Fruit fly (Drosophila melanogaster) Kc167 (cell line): ENCODE measurements around the gene Fum2.

ENCODE experiments used
- Myc ChIP-seq: fragments of >200 bp; optimal IDR thresholded peaks from 2 replicates; lab custom pipeline; 2017; ENCODE audit warnings: missing external identifiers
- Sin3A ChIP-seq: fragments of >200 bp; optimal IDR thresholded peaks from 2 replicates; lab custom pipeline; 2018; ENCODE audit warnings: missing external identifiers
- h ChIP-seq: fragments of >200 bp; optimal IDR thresholded peaks from 3 replicates; lab custom pipeline; 2018; ENCODE audit warnings: missing external identifiers
- insv ChIP-seq: fragments of >200 bp; optimal IDR thresholded peaks from 3 replicates; lab custom pipeline; 2018; ENCODE audit warnings: missing external identifiers
- psq ChIP-seq: fragments of >200 bp; optimal IDR thresholded peaks from 2 replicates; lab custom pipeline; 2017; ENCODE audit warnings: missing external identifiers
- ttk ChIP-seq: sonication (Bioruptor generic); optimal IDR thresholded peaks from 2 replicates; lab custom pipeline; 2017; ENCODE audit warnings: missing external identifiers

The Fum2 gene

DNA sequence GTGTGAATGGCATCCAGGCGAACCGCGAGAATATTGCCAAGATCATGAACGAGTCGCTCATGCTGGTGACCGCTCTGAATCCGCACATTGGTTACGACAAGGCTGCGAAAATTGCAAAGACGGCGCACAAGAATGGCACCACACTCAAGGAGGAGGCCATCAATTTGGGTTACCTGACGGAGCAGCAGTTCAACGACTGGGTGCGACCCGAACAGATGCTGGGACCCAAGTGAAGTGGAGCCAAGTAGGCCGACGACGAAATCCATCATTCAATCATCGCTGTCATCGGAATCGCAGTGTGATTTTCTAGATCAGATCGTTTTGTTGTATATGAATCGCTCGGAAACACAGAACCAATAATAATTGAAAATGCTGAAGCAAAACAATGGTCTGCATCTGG lies at the start of gene Fum2:
Gene Fum2, plus strand, starts transcription at position 301 of the 400 bp plus-strand sequence.
- TF ChIP-seq Myc (lab: Kevin White, UChicago) (no peak), Sin3A (no peak), insv (no peak), psq (lab: Kevin White, UChicago) (no peak), h (no peak)

DNA sequence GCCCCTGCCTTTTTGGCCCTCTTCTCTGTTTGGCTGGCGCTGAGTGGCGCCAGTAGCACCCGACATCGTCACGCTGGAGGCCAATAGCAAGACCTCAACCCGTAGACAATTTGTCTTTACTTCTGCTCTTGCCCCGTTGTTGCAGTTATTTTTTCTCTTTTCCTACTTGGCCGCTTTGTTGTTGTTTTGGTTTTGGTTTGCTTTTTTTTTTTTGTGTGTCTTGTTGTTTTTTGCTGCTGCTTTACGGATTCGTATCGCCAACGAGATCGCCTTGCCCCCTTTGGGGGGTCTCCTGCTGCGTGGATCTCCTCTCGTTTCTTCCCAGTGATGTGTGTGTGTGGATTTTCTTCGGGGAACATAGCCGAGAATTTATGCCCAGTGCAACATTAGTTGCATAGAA lies 49.7 kb upstream of the Fum2 start:
- TF ChIP-seq psq (lab: Kevin White, UChicago) (no peak), h (no peak), ttk (no peak), Myc (lab: Kevin White, UChicago) (no peak), insv (no peak), Sin3A (no peak)

DNA sequence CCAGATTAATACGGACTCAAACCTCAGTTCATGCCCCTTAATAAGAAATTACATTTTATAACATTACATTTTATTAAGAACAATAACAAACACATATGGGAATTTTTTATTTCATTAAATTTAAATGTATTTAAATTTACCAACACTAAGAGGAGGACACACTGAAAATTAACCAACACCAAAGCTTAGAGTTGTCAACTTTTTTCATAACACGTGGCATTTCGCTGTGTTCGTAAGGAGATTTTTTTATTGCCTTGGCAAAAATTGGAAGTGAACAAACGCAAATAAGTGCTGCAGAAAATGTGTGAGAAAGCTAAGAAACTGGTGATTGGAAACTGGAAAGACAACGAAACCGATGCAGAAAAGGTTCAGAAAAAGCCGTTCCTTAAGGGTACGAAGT lies 47.9 kb upstream of the Fum2 start, which contains the start of gene CG14443:
Gene CG14443, plus strand, starts transcription at position 301 of the 400 bp plus-strand sequence.
- no peak for TF ChIP-seq ttk
- no peak for TF ChIP-seq Myc (lab: Kevin White, UChicago)
- TF ChIP-seq psq (lab: Kevin White, UChicago): no peak
- no peak for TF ChIP-seq insv
- TF ChIP-seq Sin3A: no peak
- TF ChIP-seq h: no peak

DNA sequence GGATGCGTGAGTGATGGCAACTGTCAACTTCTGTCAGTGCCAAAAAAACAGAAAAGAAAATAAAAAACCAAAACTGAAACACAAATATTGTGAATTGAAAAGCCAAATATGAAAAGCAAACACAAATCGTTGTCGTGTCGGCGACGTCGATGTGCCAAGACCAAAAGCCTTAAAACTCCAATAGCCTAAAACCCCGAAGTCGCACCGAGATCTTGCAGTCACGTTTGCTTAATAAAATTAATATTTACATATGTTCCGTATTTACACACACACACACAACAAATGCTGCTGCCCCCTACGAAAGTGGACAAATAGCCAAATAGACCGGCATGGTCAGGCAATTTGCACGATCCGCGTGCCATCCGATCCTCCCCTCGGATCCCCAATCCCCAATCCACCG lies 43.4 kb upstream of the Fum2 start:
- TF ChIP-seq Myc (lab: Kevin White, UChicago): no peak
- no peak for TF ChIP-seq ttk
- TF ChIP-seq h: no peak
- no peak for TF ChIP-seq psq (lab: Kevin White, UChicago)
- TF ChIP-seq Sin3A: no peak

DNA sequence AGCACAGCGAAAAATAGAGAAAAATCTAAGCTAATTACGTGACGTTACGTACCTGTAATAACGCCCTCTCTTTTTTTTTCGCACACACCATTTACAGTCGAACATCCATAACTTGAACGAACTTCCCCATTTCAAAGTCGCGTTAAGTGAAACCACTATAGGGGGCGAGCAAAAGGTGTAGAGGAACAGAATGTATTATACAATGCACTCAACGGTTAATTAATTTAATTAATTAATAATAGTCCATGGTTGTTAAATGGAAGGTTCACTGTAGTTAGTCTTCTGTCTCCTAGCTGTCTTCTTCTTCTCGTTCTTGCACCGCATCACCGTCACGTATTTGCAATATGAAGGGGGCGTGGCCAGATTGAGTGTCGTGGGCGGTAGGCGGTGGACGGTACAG lies 40.0 kb upstream of the Fum2 start:
- TF ChIP-seq psq (lab: Kevin White, UChicago): no peak
- no peak for TF ChIP-seq insv
- TF ChIP-seq h: no peak
- TF ChIP-seq Sin3A: no peak
- no peak for TF ChIP-seq ttk
- TF ChIP-seq Myc (lab: Kevin White, UChicago): no peak

DNA sequence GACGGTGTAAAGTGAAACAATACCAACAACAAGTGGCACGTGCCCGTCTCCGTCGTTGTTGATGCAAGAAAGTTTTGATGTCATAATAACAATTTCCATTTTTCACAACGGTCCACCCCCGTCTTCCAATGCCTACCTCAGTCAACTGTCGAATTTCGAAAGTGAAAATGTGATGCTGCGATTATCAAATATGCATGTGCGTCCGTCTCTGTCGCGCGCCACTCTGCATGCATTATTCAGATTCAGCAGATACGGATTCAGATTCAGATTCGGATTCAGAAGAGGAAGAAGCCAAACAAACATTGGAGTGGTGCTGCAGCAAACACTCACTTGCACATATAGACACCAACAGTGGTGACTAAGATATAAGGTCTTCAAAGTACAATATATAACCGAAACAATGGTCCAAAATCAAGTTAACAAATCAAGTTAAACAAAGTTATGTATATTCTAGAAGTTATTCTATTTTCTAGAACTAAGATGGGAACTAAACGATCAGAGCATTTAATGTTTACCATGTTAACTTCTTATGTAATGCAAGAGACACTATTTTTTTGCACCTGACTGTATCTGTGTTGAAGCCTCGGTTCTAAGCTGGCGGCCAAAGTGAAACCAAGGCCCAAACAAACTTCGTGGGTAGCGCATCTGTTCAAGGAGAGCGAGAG lies 38.8 kb upstream of the Fum2 start:
- no peak for TF ChIP-seq Sin3A
- no peak for TF ChIP-seq psq (lab: Kevin White, UChicago)
- TF ChIP-seq ttk: no peak
- TF ChIP-seq Myc (lab: Kevin White, UChicago): no peak
- no peak for TF ChIP-seq insv
- TF ChIP-seq h: no peak

DNA sequence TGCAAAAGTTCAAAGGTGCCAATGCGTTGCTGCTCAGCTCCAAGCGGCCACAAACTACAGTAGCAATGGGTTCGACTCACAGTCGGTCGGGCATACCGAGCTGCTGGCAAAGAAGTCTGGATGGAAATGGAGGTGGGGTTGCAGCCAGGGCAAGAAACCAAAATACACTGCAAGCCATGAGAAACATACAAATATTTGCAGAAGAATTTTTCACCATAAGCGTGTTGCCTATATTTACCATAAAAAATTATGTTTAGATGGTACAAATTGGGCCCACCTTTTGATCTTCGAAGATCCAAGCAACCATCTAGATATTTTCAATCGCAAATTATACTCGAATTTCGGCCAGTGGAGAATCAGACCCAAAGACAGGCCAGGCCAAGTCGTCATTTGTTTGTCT lies 34.7 kb upstream of the Fum2 start:
- TF ChIP-seq h (no peak), Myc (lab: Kevin White, UChicago) (no peak), ttk (no peak), insv (no peak), psq (lab: Kevin White, UChicago) (no peak), Sin3A (no peak)

DNA sequence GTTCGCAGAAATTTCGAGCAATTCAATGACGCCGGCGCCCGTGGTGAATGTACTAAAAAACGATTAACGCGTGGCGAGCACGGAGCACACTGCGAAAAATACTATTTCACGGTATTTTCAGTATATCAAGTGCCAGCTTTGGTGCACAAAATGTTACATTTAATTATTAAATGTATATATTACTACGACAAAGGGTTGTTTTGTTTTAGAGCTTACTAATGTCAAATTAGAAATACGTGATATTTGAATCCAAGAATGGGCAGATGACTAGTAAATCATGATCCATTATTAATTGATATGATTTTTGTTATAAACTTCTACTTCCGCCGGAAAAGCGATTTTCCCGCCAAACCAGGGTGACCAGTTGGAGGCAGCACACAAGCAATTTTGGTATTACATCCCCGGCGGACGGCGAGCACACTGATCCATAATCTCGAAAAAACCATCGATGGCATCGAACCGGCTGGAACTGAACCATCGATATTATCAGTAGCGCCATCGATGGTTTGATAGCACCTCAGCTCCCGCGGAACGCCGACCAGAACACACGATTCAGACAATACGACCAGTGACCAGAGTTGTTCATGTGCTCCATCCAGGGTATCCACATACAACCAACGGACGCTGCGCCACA lies 27.3 kb upstream of the Fum2 start, which contains the start of the genes CG3226 and Cdc7:
Gene CG3226, minus strand, starts transcription at position 51 of the 634 bp plus-strand sequence.
Gene Cdc7, plus strand, starts transcription at position 344 of the 634 bp plus-strand sequence.
- TF ChIP-seq insv (no peak), psq (lab: Kevin White, UChicago) (no peak), Sin3A (no peak), Myc (lab: Kevin White, UChicago) (no peak), ttk (no peak), h (no peak)

DNA sequence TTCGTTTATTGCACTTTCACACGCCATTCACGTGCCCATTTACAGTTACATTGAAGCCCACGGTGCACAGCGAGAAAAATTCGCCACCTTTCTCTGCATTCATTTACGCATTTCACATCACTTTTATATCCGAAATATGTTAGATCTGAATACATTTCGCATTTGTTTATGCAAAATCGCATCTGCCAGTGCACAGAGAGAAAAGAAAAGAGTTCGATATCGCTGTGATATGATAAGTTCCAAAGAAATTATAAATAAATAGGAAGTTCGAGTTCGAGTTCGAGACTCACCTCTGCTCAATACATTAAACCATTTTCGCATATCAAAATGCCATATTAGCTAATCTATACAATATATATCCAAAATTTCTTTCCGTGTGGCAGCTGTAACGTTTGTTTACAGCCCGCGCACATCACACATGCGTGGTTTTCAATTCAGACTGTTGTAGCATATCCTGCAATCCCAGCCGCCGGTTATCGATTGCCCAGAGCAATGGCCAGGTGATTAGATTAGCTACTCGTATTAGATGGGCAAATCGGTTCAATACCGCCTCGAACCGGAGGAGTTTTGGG lies 25.5 kb upstream of the Fum2 start:
- TF ChIP-seq Sin3A (no peak), h (no peak), insv (no peak)

DNA sequence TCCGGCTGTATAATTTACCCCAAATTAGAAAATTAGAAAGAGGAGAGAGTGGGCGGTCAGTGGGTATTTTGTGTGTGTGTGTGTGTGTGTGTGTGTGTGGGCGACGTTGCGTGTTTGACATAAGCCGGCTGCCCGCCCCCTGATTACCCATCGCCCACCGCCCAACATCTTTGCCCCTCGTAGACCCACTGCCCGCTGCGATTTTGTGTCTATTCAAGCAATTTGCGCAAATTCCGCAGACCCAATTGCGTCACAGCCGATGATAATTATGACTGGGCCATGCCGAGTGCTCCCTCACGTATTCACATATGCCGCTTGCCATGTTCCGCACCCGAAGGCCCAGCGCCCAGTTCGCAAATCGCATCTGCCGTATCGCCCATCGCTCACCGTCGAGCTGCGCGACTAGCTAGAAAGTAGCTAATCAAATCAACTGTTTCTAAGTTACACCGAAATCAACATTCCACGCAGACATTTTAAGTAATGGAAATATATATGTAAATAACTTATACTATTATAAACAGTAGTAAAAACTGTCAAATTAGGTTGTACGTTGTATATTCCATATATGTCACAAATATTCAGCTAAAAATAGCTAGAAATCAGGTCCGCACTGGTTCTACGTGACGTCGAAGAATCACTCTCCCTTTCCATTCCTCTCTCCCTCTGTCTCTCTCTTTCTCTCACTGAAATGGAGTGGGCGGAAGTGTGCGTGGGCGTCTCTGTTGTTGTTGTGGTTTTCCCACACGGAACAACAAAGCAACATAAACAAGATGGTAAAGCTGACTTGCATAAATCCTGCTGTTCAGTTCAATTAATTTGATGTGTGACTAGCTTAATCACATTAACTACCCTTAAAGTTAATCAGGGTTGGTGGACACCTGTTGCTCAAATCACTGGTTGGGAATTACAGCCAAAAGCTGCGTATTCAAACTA lies 24.7 kb upstream of the Fum2 start:
- TF ChIP-seq insv (no peak), psq (lab: Kevin White, UChicago) (no peak), h (no peak), Sin3A (no peak), ttk (no peak), Myc (lab: Kevin White, UChicago) (no peak)

DNA sequence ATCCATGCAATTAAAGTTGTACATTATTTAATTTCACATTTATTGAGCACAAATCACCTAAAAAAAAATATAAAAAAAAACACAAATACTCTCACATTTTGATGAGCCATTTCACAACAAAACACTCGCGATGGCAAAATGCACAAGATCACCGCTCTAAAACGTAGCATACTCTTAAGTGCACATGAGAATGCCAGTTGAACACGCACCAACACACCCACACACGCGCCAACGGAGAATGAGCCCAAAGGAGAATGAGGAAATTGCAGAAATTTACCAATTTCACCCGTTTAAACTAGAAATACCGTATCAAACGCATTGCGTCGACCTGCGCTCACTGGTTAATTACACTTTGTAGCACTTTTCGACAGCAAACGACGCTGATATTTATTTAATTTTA lies 21.6 kb upstream of the Fum2 start:
- TF ChIP-seq Myc (lab: Kevin White, UChicago) (no peak), psq (lab: Kevin White, UChicago) (no peak), h (no peak), insv (no peak), Sin3A (no peak), ttk (no peak)

DNA sequence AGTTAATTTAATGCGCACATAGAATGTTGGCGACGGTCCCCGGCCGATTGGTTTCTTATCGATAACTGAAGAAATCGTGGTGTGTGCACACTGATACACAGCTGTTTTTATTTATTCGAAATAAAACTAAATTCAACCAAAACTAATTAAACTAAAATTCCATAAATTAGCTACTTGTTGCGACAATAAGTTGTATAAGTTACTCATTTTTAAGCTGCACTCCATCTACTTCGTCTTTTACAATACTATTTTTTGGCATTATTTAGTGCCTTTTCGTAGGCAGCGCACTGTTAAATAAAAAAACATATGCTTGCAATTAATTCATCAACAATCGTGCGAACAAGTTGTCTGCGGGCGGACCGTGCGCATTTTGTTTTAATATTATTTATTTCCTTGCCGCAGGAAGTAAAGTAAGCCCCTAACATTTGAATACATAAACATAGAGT lies 20.2 kb upstream of the Fum2 start, which contains the start of the genes CG3224 and Ctr1A:
Gene CG3224, minus strand, starts transcription at position 71 of the 446 bp plus-strand sequence.
Gene Ctr1A, plus strand, starts transcription at position 256 of the 446 bp plus-strand sequence.
- TF ChIP-seq insv (no peak), psq (lab: Kevin White, UChicago) (no peak), Myc (lab: Kevin White, UChicago) (no peak), Sin3A (no peak), ttk (no peak), h (no peak)
